Fruit fly (Drosophila melanogaster) whole organism, prepupa: Measurements from ENCODE around the gene Cp7Fa.

Source experiments
- CG11902 ChIP-seq: fragments of 200-800 bp; sonication (Bioruptor generic); optimal IDR thresholded peaks from 3 replicates; lab custom pipeline; 2016; ENCODE audit warnings: missing biosample characterization, missing genetic modification characterization
- CG32006 ChIP-seq: fragments of 200-800 bp; sonication (Bioruptor generic); optimal IDR thresholded peaks from 3 replicates; lab custom pipeline; 2017; ENCODE audit warnings: missing biosample characterization, mild to moderate bottlenecking, missing genetic modification characterization
- CG34406 ChIP-seq: fragments of 200-800 bp; sonication (Bioruptor generic); optimal IDR thresholded peaks from 3 replicates; lab custom pipeline; 2016; ENCODE audit warnings: missing biosample characterization, missing genetic modification characterization
- CG6854 ChIP-seq: fragments of 200-800 bp; sonication (Bioruptor generic); optimal IDR thresholded peaks from 2 replicates; lab custom pipeline; 2017; ENCODE audit warnings: missing biosample characterization, mild to moderate bottlenecking, missing genetic modification characterization
- CG8632 ChIP-seq: fragments of 200-800 bp; sonication (Bioruptor generic); optimal IDR thresholded peaks from 3 replicates; lab custom pipeline; 2016; ENCODE audit warnings: missing biosample characterization, missing genetic modification characterization
- CG9139 ChIP-seq: fragments of 200-800 bp; sonication (Bioruptor generic); optimal IDR thresholded peaks from 3 replicates; lab custom pipeline; 2017; ENCODE audit warnings: missing biosample characterization, mild to moderate bottlenecking, missing genetic modification characterization
- Eip75B ChIP-seq: fragments of 200-800 bp; sonication (Bioruptor generic); optimal IDR thresholded peaks from 3 replicates; lab custom pipeline; 2016; ENCODE audit warnings: missing biosample characterization, missing genetic modification characterization
- Hr39 ChIP-seq: fragments of 200-800 bp; sonication (Bioruptor generic); optimal IDR thresholded peaks from 2 replicates; lab custom pipeline; 2016; ENCODE audit warnings: missing biosample characterization, missing genetic modification characterization
- dsx ChIP-seq: fragments of 200-800 bp; optimal IDR thresholded peaks from 3 replicates; lab custom pipeline; 2019; ENCODE audit warnings: missing biosample characterization, mild to moderate bottlenecking, missing genetic modification characterization, moderate library complexity; ENCODE audit not compliant: poor library complexity, severe bottlenecking

DNA sequence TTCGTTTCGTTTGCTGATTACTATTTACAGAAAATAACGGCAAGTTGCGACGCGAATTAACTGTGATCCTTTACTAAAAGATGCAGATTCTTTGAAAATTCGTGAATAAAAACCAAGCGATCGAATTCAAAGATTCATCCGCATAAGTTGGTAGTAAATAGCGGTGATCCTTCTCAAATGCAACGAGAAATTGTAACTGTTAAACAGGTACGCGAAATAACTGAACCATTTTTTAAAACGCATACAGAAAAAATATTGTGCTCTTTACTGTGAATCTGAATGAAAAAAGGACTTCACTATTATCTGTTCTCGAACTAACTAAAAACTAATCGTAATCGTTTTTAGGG is 49.3 kb upstream of the Cp7Fa start:
- TF ChIP-seq Hr39 (GFP tag; lab: Kevin White, UChicago), result no peak
- no peak for TF ChIP-seq CG11902 (GFP tag; lab: Kevin White, UChicago)
- no peak for TF ChIP-seq CG8632 (GFP tag; lab: Kevin White, UChicago)
- no peak for TF ChIP-seq CG34406 (GFP tag; lab: Kevin White, UChicago)
- no peak for TF ChIP-seq Eip75B
- TF ChIP-seq dsx (GFP tag; lab: Kevin White, UChicago), result no peak
- no peak for TF ChIP-seq CG6854
- no peak for TF ChIP-seq CG9139
- no peak for TF ChIP-seq CG32006 (GFP tag; lab: Kevin White, UChicago)
